Fruit fly (Drosophila melanogaster): ENCODE measurements around the gene Ppat-Dpck.
A peak's percentile ranks its signal among the peaks of the same experiment; 100 is the strongest.

DNA sequence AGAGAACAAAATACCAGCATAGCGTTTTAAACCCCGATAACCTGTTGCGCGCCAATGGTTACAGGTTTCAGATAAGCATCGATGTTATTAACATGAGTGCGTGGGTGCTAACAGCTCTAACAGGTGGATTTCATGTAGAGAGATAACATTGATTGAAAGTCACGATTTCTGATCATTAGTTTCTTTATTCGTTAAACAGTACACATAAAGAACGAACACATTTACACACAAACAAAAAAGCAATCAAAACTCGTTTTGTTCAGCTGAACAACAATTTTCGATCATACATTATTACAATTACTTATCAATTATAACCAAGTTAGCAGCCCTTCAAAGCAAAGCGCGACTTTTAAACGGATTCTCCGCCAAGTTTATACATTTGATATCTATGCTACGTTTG, 21.1 kb upstream of the Ppat-Dpck start:
- TF ChIP-seq CG17806 (tag; optimal IDR thresholded peaks at IDR 0.05) (peak; percentile 18), Pif1B (GFP tag; optimal IDR thresholded peaks at IDR 0.05) (no peak), Pif1A (GFP tag; optimal IDR thresholded peaks at IDR 0.05) (no peak), rn (GFP tag; IDR thresholded peaks at IDR 0.05) (no peak), gl (tag; optimal IDR thresholded peaks at IDR 0.05) (no peak), fd96Ca (GFP tag; IDR thresholded peaks at IDR 0.05) (no peak), CG9948 (tag; optimal IDR thresholded peaks at IDR 0.05) (no peak), Ets98B (GFP tag; IDR thresholded peaks at IDR 0.05) (peak; percentile 32; the same call in 1 of the 2 replicates), CG8301 (tag; optimal IDR thresholded peaks at IDR 0.05) (no peak), EcR (GFP tag; optimal IDR thresholded peaks at IDR 0.05) (no peak), CG32121 (GFP tag; IDR thresholded peaks at IDR 0.05) (no peak)

All from whole organism, pupa.